Fruit fly (Drosophila melanogaster) whole organism, embryonic: ENCODE data around the gene CG17612.

Experiments
- CG10274 ChIP-seq: fragments of 200-800 bp; sonication (Bioruptor generic); optimal IDR thresholded peaks from 3 replicates; lab custom pipeline; 2017; ENCODE audit warnings: missing biosample characterization, mild to moderate bottlenecking, missing genetic modification characterization
- CG11247 ChIP-seq: fragments of 200-800 bp; sonication (Bioruptor generic); IDR thresholded peaks from 2 replicates; pipeline ENCODE4 v1.3.6; 2022; ENCODE audit warnings: missing biosample characterization, missing genetic modification characterization
- CG11398 ChIP-seq: fragments of 200-800 bp; sonication (Bioruptor generic); optimal IDR thresholded peaks from 2 replicates; lab custom pipeline; 2016; ENCODE audit warnings: missing biosample characterization, missing genetic modification characterization
- CG12236 ChIP-seq: fragments of 200-800 bp; sonication (Bioruptor generic); optimal IDR thresholded peaks from 2 replicates; lab custom pipeline; 2016; ENCODE audit warnings: missing biosample characterization, missing genetic modification characterization
- CG14965 ChIP-seq: fragments of 200-800 bp; sonication (Bioruptor generic); optimal IDR thresholded peaks from 2 replicates; lab custom pipeline; 2016; ENCODE audit warnings: missing biosample characterization, missing genetic modification characterization, borderline replicate concordance
- CG1529 ChIP-seq: fragments of 200-800 bp; sonication (Bioruptor generic); optimal IDR thresholded peaks from 3 replicates; lab custom pipeline; 2018; ENCODE audit warnings: missing biosample characterization, missing genetic modification characterization
- CG2712 ChIP-seq: fragments of 200-800 bp; optimal IDR thresholded peaks from 3 replicates; lab custom pipeline; 2019; ENCODE audit warnings: missing biosample characterization, mild to moderate bottlenecking, missing genetic modification characterization, moderate library complexity
- CG3065 ChIP-seq: fragments of 200-800 bp; sonication (Bioruptor generic); optimal IDR thresholded peaks from 2 replicates; lab custom pipeline; 2016; ENCODE audit warnings: missing biosample characterization, missing genetic modification characterization
- CG5180 ChIP-seq: fragments of 200-800 bp; sonication (Bioruptor generic); optimal IDR thresholded peaks from 3 replicates; lab custom pipeline; 2017; ENCODE audit warnings: missing biosample characterization, missing genetic modification characterization, mild to moderate bottlenecking, moderate library complexity, missing genetic modification reagents
- CG6272 ChIP-seq: fragments of 200-800 bp; sonication (Bioruptor generic); IDR thresholded peaks from 2 replicates; pipeline ENCODE4 v1.3.6; 2022; ENCODE audit warnings: missing biosample characterization, missing genetic modification characterization
- D19A ChIP-seq: fragments of 200-800 bp; optimal IDR thresholded peaks from 3 replicates; lab custom pipeline; 2019; ENCODE audit warnings: missing biosample characterization, mild to moderate bottlenecking, missing genetic modification characterization, moderate library complexity
- Dll ChIP-seq: fragments of 200-800 bp; sonication (Bioruptor generic); IDR thresholded peaks from 4 replicates; pipeline ENCODE4 v1.3.6; 2022; ENCODE audit warnings: missing biosample characterization, missing genetic modification characterization; ENCODE audit not compliant: partially characterized antibody
- Dp ChIP-seq: fragments of 200-800 bp; sonication (Bioruptor generic); optimal IDR thresholded peaks from 2 replicates; lab custom pipeline; 2018; ENCODE audit warnings: missing biosample characterization, mild to moderate bottlenecking, missing genetic modification characterization, moderate library complexity
- Fer2 ChIP-seq: fragments of 200-800 bp; sonication (Bioruptor generic); optimal IDR thresholded peaks from 2 replicates; lab custom pipeline; 2018; ENCODE audit warnings: missing biosample characterization, mild to moderate bottlenecking, missing genetic modification characterization, moderate library complexity
- Hand ChIP-seq: fragments of 200-800 bp; sonication (Bioruptor generic); optimal IDR thresholded peaks from 2 replicates; lab custom pipeline; 2017; ENCODE audit warnings: mild to moderate bottlenecking, missing biosample characterization, missing genetic modification reagents, missing genetic modification characterization
- Hr78 ChIP-seq, 2 experiments: fragments of 200-800 bp in 1 of 2; fragments of >200 bp in 1 of 2; sonication (Bioruptor generic) in 1 of 2; optimal IDR thresholded peaks; 2 replicates each; lab custom pipeline; 2017 to 2019; ENCODE audit warnings: missing biosample characterization in 2 of 2, missing genetic modification characterization in 2 of 2, mild to moderate bottlenecking in 1 of 2, moderate library complexity in 1 of 2
- Lhr ChIP-seq: fragments of 200-800 bp; sonication (Bioruptor generic); optimal IDR thresholded peaks from 3 replicates; lab custom pipeline; 2017; ENCODE audit warnings: mild to moderate bottlenecking, missing biosample characterization, missing genetic modification reagents, missing genetic modification characterization
- MESR4 ChIP-seq: fragments of 200-800 bp; sonication (Bioruptor generic); optimal IDR thresholded peaks from 2 replicates; lab custom pipeline; 2018; ENCODE audit warnings: missing biosample characterization, mild to moderate bottlenecking, missing genetic modification characterization, moderate library complexity
- Myb ChIP-seq: fragments of 200-800 bp; sonication (Bioruptor generic); optimal IDR thresholded peaks from 2 replicates; lab custom pipeline; 2016; ENCODE audit warnings: missing biosample characterization, missing genetic modification characterization
- Sox102F ChIP-seq: fragments of 200-800 bp; sonication (Bioruptor generic); optimal IDR thresholded peaks from 2 replicates; lab custom pipeline; 2018; ENCODE audit warnings: missing biosample characterization, mild to moderate bottlenecking, missing genetic modification characterization, moderate library complexity
- Stat92E ChIP-seq, 3 experiments: fragments of >200 bp in 2 of 3; fragments of 200-800 bp in 1 of 3; sonication (Bioruptor generic) in 1 of 3; optimal IDR thresholded peaks; 2 replicates each; lab custom pipeline; 2017 to 2019; ENCODE audit warnings: missing biosample characterization in 3 of 3, missing genetic modification characterization in 3 of 3, mild to moderate bottlenecking in 1 of 3, moderate library complexity in 1 of 3
- TFAM ChIP-seq: fragments of 200-800 bp; sonication (Bioruptor generic); optimal IDR thresholded peaks from 2 replicates; lab custom pipeline; 2017; ENCODE audit warnings: missing biosample characterization, missing genetic modification characterization, inconsistent platforms
- abd-A ChIP-seq: fragments of 200-800 bp; sonication (Bioruptor generic); optimal IDR thresholded peaks from 3 replicates; lab custom pipeline; 2019; ENCODE audit warnings: missing biosample characterization, mild to moderate bottlenecking, missing genetic modification characterization, moderate library complexity
- aop ChIP-seq: fragments of 200-800 bp; sonication (Bioruptor generic); IDR thresholded peaks from 2 replicates; pipeline ENCODE4 v1.3.6; 2022; ENCODE audit warnings: missing biosample characterization, missing genetic modification characterization
- caup ChIP-seq: fragments of 200-800 bp; sonication (Bioruptor generic); optimal IDR thresholded peaks from 3 replicates; lab custom pipeline; 2017; ENCODE audit warnings: missing biosample characterization, mild to moderate bottlenecking, missing genetic modification characterization, moderate library complexity; ENCODE audit not compliant: severe bottlenecking
- dan ChIP-seq: fragments of 200-800 bp; sonication (Bioruptor generic); IDR thresholded peaks from 2 replicates; pipeline ENCODE4 v1.3.6; 2022; ENCODE audit warnings: missing biosample characterization, missing genetic modification characterization
- danr ChIP-seq: fragments of 200-800 bp; sonication (Bioruptor generic); IDR thresholded peaks from 2 replicates; pipeline ENCODE4 v1.3.6; 2022; ENCODE audit warnings: missing biosample characterization, missing genetic modification characterization
- dimm ChIP-seq: fragments of 200-800 bp; sonication (Bioruptor generic); IDR thresholded peaks from 2 replicates; pipeline ENCODE4 v1.3.6; 2022; ENCODE audit warnings: missing biosample characterization, missing genetic modification characterization
- dm ChIP-seq: fragments of 200-800 bp; sonication (Bioruptor generic); optimal IDR thresholded peaks from 3 replicates; lab custom pipeline; 2016; ENCODE audit warnings: missing biosample characterization, missing genetic modification characterization
- dmrt99B ChIP-seq: fragments of 200-800 bp; sonication (Bioruptor generic); optimal IDR thresholded peaks from 2 replicates; lab custom pipeline; 2018; ENCODE audit warnings: missing biosample characterization, mild to moderate bottlenecking, missing genetic modification characterization, moderate library complexity
- dysf ChIP-seq: fragments of 200-800 bp; sonication (Bioruptor generic); IDR thresholded peaks from 3 replicates; pipeline ENCODE4 v1.3.6; 2022; ENCODE audit warnings: missing biosample characterization, missing genetic modification characterization
- fd102C ChIP-seq: fragments of 200-800 bp; sonication (Bioruptor generic); optimal IDR thresholded peaks from 2 replicates; lab custom pipeline; 2018; ENCODE audit warnings: missing biosample characterization, mild to moderate bottlenecking, missing genetic modification characterization, moderate library complexity
- fd3F ChIP-seq: fragments of 200-800 bp; sonication (Bioruptor generic); optimal IDR thresholded peaks from 2 replicates; lab custom pipeline; 2018; ENCODE audit warnings: missing biosample characterization, mild to moderate bottlenecking, missing genetic modification characterization, moderate library complexity
- fru ChIP-seq: fragments of >200 bp; optimal IDR thresholded peaks from 2 replicates; lab custom pipeline; 2017
- ftz-f1 ChIP-seq: fragments of 200-800 bp; sonication (Bioruptor generic); optimal IDR thresholded peaks from 2 replicates; lab custom pipeline; 2016; ENCODE audit warnings: missing biosample characterization, missing genetic modification characterization
- gce ChIP-seq: fragments of 200-800 bp; sonication (Bioruptor generic); IDR thresholded peaks from 3 replicates; pipeline ENCODE4 v1.3.6; 2022; ENCODE audit warnings: missing biosample characterization, missing genetic modification characterization
- gfzf ChIP-seq: fragments of 200-800 bp; sonication (Bioruptor generic); optimal IDR thresholded peaks from 2 replicates; lab custom pipeline; 2016; ENCODE audit warnings: missing biosample characterization, mild to moderate bottlenecking, missing genetic modification characterization, moderate library complexity
- luna ChIP-seq: fragments of 200-800 bp; sonication (Bioruptor generic); optimal IDR thresholded peaks from 2 replicates; lab custom pipeline; 2016; ENCODE audit warnings: missing biosample characterization, missing genetic modification characterization
- mam ChIP-seq: fragments of 200-800 bp; sonication (Bioruptor generic); optimal IDR thresholded peaks from 3 replicates; lab custom pipeline; 2016; ENCODE audit warnings: missing biosample characterization, missing genetic modification characterization
- mld ChIP-seq: fragments of 200-800 bp; sonication (Bioruptor generic); IDR thresholded peaks from 3 replicates; pipeline ENCODE4 v1.3.6; 2022; ENCODE audit warnings: missing biosample characterization, missing genetic modification characterization; ENCODE audit not compliant: partially characterized antibody
- p53 ChIP-seq: fragments of 200-800 bp; sonication (Bioruptor generic); optimal IDR thresholded peaks from 2 replicates; lab custom pipeline; 2016; ENCODE audit warnings: missing biosample characterization, missing genetic modification characterization
- pzg ChIP-seq: fragments of 200-800 bp; sonication (Bioruptor generic); optimal IDR thresholded peaks from 3 replicates; lab custom pipeline; 2018; ENCODE audit warnings: missing biosample characterization, mild to moderate bottlenecking, missing genetic modification characterization, moderate library complexity
- scrt ChIP-seq: fragments of 200-800 bp; sonication (Bioruptor generic); optimal IDR thresholded peaks from 2 replicates; lab custom pipeline; 2018; ENCODE audit warnings: missing biosample characterization, mild to moderate bottlenecking, missing genetic modification characterization, moderate library complexity
- sd ChIP-seq: fragments of 200-800 bp; sonication (Bioruptor generic); optimal IDR thresholded peaks from 3 replicates; lab custom pipeline; 2018; ENCODE audit warnings: missing biosample characterization, mild to moderate bottlenecking, missing genetic modification characterization, moderate library complexity
- seq ChIP-seq: fragments of 200-800 bp; sonication (Bioruptor generic); IDR thresholded peaks from 2 replicates; pipeline ENCODE4 v1.3.6; 2022; ENCODE audit warnings: missing biosample characterization, missing genetic modification characterization
- stwl ChIP-seq: fragments of 200-800 bp; sonication (Bioruptor generic); optimal IDR thresholded peaks from 3 replicates; lab custom pipeline; 2018; ENCODE audit warnings: missing biosample characterization, mild to moderate bottlenecking, missing genetic modification characterization, moderate library complexity
- tin ChIP-seq: fragments of 200-800 bp; sonication (Bioruptor generic); optimal IDR thresholded peaks from 3 replicates; lab custom pipeline; 2016; ENCODE audit warnings: missing biosample characterization, missing genetic modification characterization
- ttk ChIP-seq: fragments of 200-800 bp; sonication (Bioruptor generic); IDR thresholded peaks from 2 replicates; pipeline ENCODE4 v2.1.2; 2022; ENCODE audit warnings: missing biosample characterization, missing genetic modification characterization
- tx ChIP-seq: fragments of 200-800 bp; sonication (Bioruptor generic); optimal IDR thresholded peaks from 2 replicates; lab custom pipeline; 2016; ENCODE audit warnings: missing biosample characterization, missing genetic modification characterization
- unpg ChIP-seq: fragments of 200-800 bp; sonication (Bioruptor generic); optimal IDR thresholded peaks from 3 replicates; lab custom pipeline; 2018; ENCODE audit warnings: missing biosample characterization, mild to moderate bottlenecking, missing genetic modification characterization, moderate library complexity

Gene CG17612

dm6 chr2L:4386926-4387550 lies 4.5 kb upstream of the CG17612 start, which contains the start of gene Psf2 (continued):
- TF ChIP-seq MESR4 (GFP tag; lab: Kevin White, UChicago), result no peak
- TF ChIP-seq gce (GFP tag; lab: Robert Waterston, UW), result no peak
- no peak for TF ChIP-seq CG6272
- peak; percentile 16 for TF ChIP-seq mam
- TF ChIP-seq tin (GFP tag; lab: Kevin White, UChicago), result no peak
- TF ChIP-seq fd102C (GFP tag; lab: Kevin White, UChicago), result no peak
- no peak for TF ChIP-seq luna (GFP tag; lab: Kevin White, UChicago)
- no peak for TF ChIP-seq CG14965 (GFP tag; lab: Kevin White, UChicago)
- TF ChIP-seq Lhr, result peak; percentile 21
- TF ChIP-seq CG1529 (GFP tag; lab: Kevin White, UChicago), result no peak
- peak; percentile 99 for TF ChIP-seq Myb (GFP tag; lab: Kevin White, UChicago)
- TF ChIP-seq dimm, result no peak
- no peak for TF ChIP-seq CG5180 (GFP tag; lab: Kevin White, UChicago)
- TF ChIP-seq seq (GFP tag; lab: Robert Waterston, UW), result no peak
- no peak for TF ChIP-seq CG12236 (GFP tag; lab: Kevin White, UChicago)
- peak; percentile 58; the same call in 2 of the 4 replicates for TF ChIP-seq Dll (GFP tag; lab: Robert Waterston, UW)
- no peak for TF ChIP-seq danr (GFP tag; lab: Robert Waterston, UW)
- no peak for TF ChIP-seq Sox102F (GFP tag; lab: Kevin White, UChicago)
- TF ChIP-seq TFAM (GFP tag; lab: Kevin White, UChicago), result no peak
- no peak for TF ChIP-seq dmrt99B (tag; lab: Kevin White, UChicago)
- TF ChIP-seq CG11247, result no peak
- TF ChIP-seq aop (GFP tag; lab: Robert Waterston, UW), result no peak
- no peak for TF ChIP-seq CG10274 (GFP tag; lab: Kevin White, UChicago)
- TF ChIP-seq caup (GFP tag; lab: Kevin White, UChicago), result no peak
- TF ChIP-seq fru (lab: Kevin White, UChicago), result no peak
- TF ChIP-seq dysf (GFP tag; lab: Robert Waterston, UW), result no peak
- TF ChIP-seq dan, result no peak
- peak; percentile 57 for TF ChIP-seq stwl (tag; lab: Kevin White, UChicago)
- no peak for TF ChIP-seq ttk
- no peak for TF ChIP-seq unpg (GFP tag; lab: Kevin White, UChicago)
- TF ChIP-seq D19A, result no peak
- TF ChIP-seq Hr78 (GFP tag; optimal IDR thresholded peaks at IDR 0.05; lab: Kevin White, UChicago), result no peak
- TF ChIP-seq scrt (GFP tag; lab: Kevin White, UChicago), result no peak
- no peak for TF ChIP-seq CG2712 (tag; lab: Kevin White, UChicago)
- TF ChIP-seq Stat92E (GFP tag; optimal IDR thresholded peaks at IDR 0.05; lab: Kevin White, UChicago), result no peak
- TF ChIP-seq CG3065 (GFP tag; lab: Kevin White, UChicago), result no peak
- peak; percentile 60 for TF ChIP-seq Dp (GFP tag; lab: Kevin White, UChicago)
- TF ChIP-seq Hand (GFP tag; lab: Kevin White, UChicago), result no peak
- TF ChIP-seq tx (GFP tag; lab: Kevin White, UChicago), result no peak
- no peak for TF ChIP-seq ftz-f1 (GFP tag; lab: Kevin White, UChicago)
- peak; percentile 52 for TF ChIP-seq gfzf (GFP tag; lab: Kevin White, UChicago)
- TF ChIP-seq dm (GFP tag; lab: Kevin White, UChicago), result no peak
- peak; percentile 72 for TF ChIP-seq pzg (GFP tag; lab: Kevin White, UChicago)
- no peak for TF ChIP-seq CG11398 (GFP tag; lab: Kevin White, UChicago)
- no peak for TF ChIP-seq fd3F (GFP tag; lab: Kevin White, UChicago)
- TF ChIP-seq abd-A (tag; lab: Kevin White, UChicago), result no peak
- no peak for TF ChIP-seq Fer2 (tag; lab: Kevin White, UChicago)
- peak; percentile 42; the same call in 1 of the 3 replicates for TF ChIP-seq mld
- TF ChIP-seq p53 (GFP tag; lab: Kevin White, UChicago), result no peak
- no peak for TF ChIP-seq sd (tag; lab: Kevin White, UChicago)
